Worm (Caenorhabditis elegans) whole organism, L4 larva: Measurements from ENCODE around the gene F09E5.16.
A peak's percentile ranks its signal among the peaks of the same experiment; 100 is the strongest.

ENCODE experiments used
- F37D6.2 ChIP-seq: sonication (generic microtip); optimal IDR thresholded peaks from 2 replicates; lab custom pipeline; 2016; ENCODE audit warnings: mild to moderate bottlenecking, missing genetic modification characterization, missing compliant biosample characterization
- Y105C5A.15 ChIP-seq: fragments of 200-800 bp; sonication (Bioruptor generic); IDR thresholded peaks from 2 replicates; pipeline ENCODE4 v1.3.6; 2022; ENCODE audit warnings: missing genetic modification characterization, missing compliant biosample characterization
- Y75B8A.6 ChIP-seq: fragments of 200-800 bp; sonication (Bioruptor generic); IDR thresholded peaks from 2 replicates; pipeline ENCODE4 v1.3.6; 2022; ENCODE audit warnings: missing genetic modification reagents, missing genetic modification characterization, missing compliant biosample characterization
- ZK337.2 ChIP-seq: fragments of 200-800 bp; sonication (Bioruptor generic); IDR thresholded peaks from 2 replicates; pipeline ENCODE4 v1.3.6; 2022; ENCODE audit warnings: missing genetic modification reagents, missing genetic modification characterization, missing compliant biosample characterization
- aha-1 ChIP-seq: fragments of 150-350 bp; peaks from one replicate; lab custom pipeline; 2014; ENCODE audit warnings: missing biosample characterization, missing genetic modification characterization
- ama-1 ChIP-seq: fragments of 150-350 bp; optimal IDR thresholded peaks from 2 replicates; lab custom pipeline; 2014; ENCODE audit warnings: inconsistent platforms, mixed read lengths
- arid-1 ChIP-seq: fragments of 200-800 bp; sonication (Bioruptor generic); conservative IDR thresholded peaks from 2 replicates; pipeline ENCODE4 v1.3.6; 2022; ENCODE audit warnings: missing genetic modification reagents, missing genetic modification characterization, missing compliant biosample characterization
- attf-4 ChIP-seq: sonication (generic microtip); optimal IDR thresholded peaks from 3 replicates; lab custom pipeline; 2017; ENCODE audit warnings: missing biosample characterization, missing genetic modification characterization
- ceh-20 ChIP-seq: fragments of 200-800 bp; sonication (Bioruptor generic); IDR thresholded peaks from 2 replicates; pipeline ENCODE4 v1.3.6; 2022; ENCODE audit warnings: missing genetic modification reagents, missing genetic modification characterization, missing compliant biosample characterization
- ceh-28 ChIP-seq: fragments of 150-350 bp; optimal IDR thresholded peaks from 2 replicates; lab custom pipeline; 2014; ENCODE audit warnings: missing biosample characterization, missing genetic modification reagents, missing genetic modification characterization
- ceh-44 ChIP-seq: fragments of 200-800 bp; sonication (Bioruptor generic); IDR thresholded peaks from 2 replicates; pipeline ENCODE4 v1.3.6; 2022; ENCODE audit warnings: missing genetic modification reagents, missing genetic modification characterization, missing compliant biosample characterization
- ceh-62 ChIP-seq: sonication (generic microtip); optimal IDR thresholded peaks from 2 replicates; lab custom pipeline; 2017; ENCODE audit warnings: missing biosample characterization, missing genetic modification characterization
- ces-1 ChIP-seq: fragments of 150-350 bp; sonication (generic microtip); optimal IDR thresholded peaks from 4 replicates; lab custom pipeline; 2014; ENCODE audit warnings: missing biosample characterization, missing genetic modification reagents, missing genetic modification characterization
- cey-2 ChIP-seq: sonication (generic microtip); optimal IDR thresholded peaks from 3 replicates; lab custom pipeline; 2017; ENCODE audit warnings: missing genetic modification characterization, mild to moderate bottlenecking, missing compliant biosample characterization, antibody characterized with exemption, borderline replicate concordance; ENCODE audit not compliant: insufficient read depth
- daf-12 ChIP-seq: fragments of 150-350 bp; optimal IDR thresholded peaks from 2 replicates; lab custom pipeline; 2014; ENCODE audit warnings: missing biosample characterization, missing genetic modification reagents, missing genetic modification characterization
- daf-16 ChIP-seq, 3 experiments: sonication (generic microtip); optimal IDR thresholded peaks; 2 replicates each; lab custom pipeline; 2016 to 2017; ENCODE audit warnings: missing genetic modification characterization in 3 of 3, missing genetic modification reagents in 3 of 3, mild to moderate bottlenecking in 2 of 3, missing compliant biosample characterization in 2 of 3, missing biosample characterization in 1 of 3, moderate library complexity in 1 of 3
- dmd-8 ChIP-seq: fragments of 200-800 bp; sonication (Bioruptor generic); IDR thresholded peaks from 2 replicates; pipeline ENCODE4 v1.3.6; 2022; ENCODE audit warnings: missing genetic modification characterization, missing compliant biosample characterization
- duxl-1 ChIP-seq: sonication (generic microtip); optimal IDR thresholded peaks from 2 replicates; lab custom pipeline; 2016; ENCODE audit warnings: mild to moderate bottlenecking, missing genetic modification characterization, moderate library complexity, missing compliant biosample characterization; ENCODE audit not compliant: poor library complexity
- dve-1 ChIP-seq: sonication (generic microtip); optimal IDR thresholded peaks from 2 replicates; lab custom pipeline; 2017; ENCODE audit warnings: antibody characterized with exemption, mild to moderate bottlenecking, missing genetic modification characterization, missing compliant biosample characterization; ENCODE audit not compliant: insufficient read depth
- fkh-10 ChIP-seq: fragments of 150-350 bp; optimal IDR thresholded peaks from 2 replicates; lab custom pipeline; 2014; ENCODE audit warnings: missing biosample characterization, missing genetic modification reagents, missing genetic modification characterization
- gei-8 ChIP-seq: fragments of 200-800 bp; sonication (Bioruptor generic); optimal IDR thresholded peaks from 2 replicates; lab custom pipeline; 2018; ENCODE audit warnings: mild to moderate bottlenecking, missing genetic modification characterization, missing compliant biosample characterization
- hif-1 ChIP-seq, 2 experiments: sonication (generic microtip); optimal IDR thresholded peaks; 2 replicates each; lab custom pipeline; 2016 to 2017; ENCODE audit warnings: missing compliant biosample characterization in 2 of 2, missing genetic modification characterization in 2 of 2, missing genetic modification reagents in 2 of 2, missing genotype in 2 of 2, mild to moderate bottlenecking in 1 of 2
- lin-1 ChIP-seq: fragments of 200-800 bp; sonication (Bioruptor generic); IDR thresholded peaks from 2 replicates; pipeline ENCODE4 v1.3.6; 2022; ENCODE audit warnings: missing genetic modification reagents, missing genetic modification characterization, missing compliant biosample characterization
- lin-15B ChIP-seq: fragments of 150-350 bp; sonication (generic microtip); optimal IDR thresholded peaks from 3 replicates; lab custom pipeline; 2014; ENCODE audit warnings: missing biosample characterization, missing genetic modification characterization
- lin-38 ChIP-seq: fragments of 200-800 bp; sonication (Bioruptor generic); IDR thresholded peaks from 2 replicates; pipeline ENCODE4 v1.3.6; 2022; ENCODE audit warnings: missing genetic modification reagents, missing genetic modification characterization, missing compliant biosample characterization
- lin-39 ChIP-seq: fragments of 150-350 bp; optimal IDR thresholded peaks from 2 replicates; lab custom pipeline; 2014; ENCODE audit warnings: missing biosample characterization, missing genetic modification reagents, missing genetic modification characterization
- lir-3 ChIP-seq: sonication (generic microtip); optimal IDR thresholded peaks from 2 replicates; lab custom pipeline; 2016; ENCODE audit warnings: mild to moderate bottlenecking, missing genetic modification characterization, missing compliant biosample characterization
- lsy-2 ChIP-seq, 2 experiments: fragments of 150-350 bp in 1 of 2; sonication (generic microtip) in 1 of 2; optimal IDR thresholded peaks; 2 replicates each; lab custom pipeline; 2014 to 2017; ENCODE audit warnings: missing biosample characterization in 2 of 2, missing genetic modification characterization in 2 of 2
- madf-5 ChIP-seq, 2 experiments: fragments of 200-800 bp; sonication (Bioruptor generic); IDR thresholded peaks; 2 replicates each; pipeline ENCODE4 v1.3.6; 2022; ENCODE audit warnings: missing compliant biosample characterization in 2 of 2, missing genetic modification characterization in 2 of 2
- madf-9 ChIP-seq: fragments of 200-800 bp; sonication (Bioruptor generic); conservative IDR thresholded peaks from 2 replicates; pipeline ENCODE4 v1.3.6; 2022; ENCODE audit warnings: missing genetic modification reagents, missing genetic modification characterization, missing compliant biosample characterization
- mdl-1 ChIP-seq, 2 experiments: fragments of 150-350 bp in 1 of 2; sonication (generic microtip) in 1 of 2; optimal IDR thresholded peaks; 2 replicates each; lab custom pipeline; 2014 to 2017; ENCODE audit warnings: missing biosample characterization in 2 of 2, missing genetic modification characterization in 2 of 2
- mdt-29 ChIP-seq: fragments of 200-800 bp; sonication (Bioruptor generic); IDR thresholded peaks from 2 replicates; pipeline ENCODE4 v1.3.6; 2022; ENCODE audit warnings: missing genetic modification reagents, missing genetic modification characterization, missing compliant biosample characterization
- mxl-3 ChIP-seq: fragments of 200-800 bp; sonication (Bioruptor generic); optimal IDR thresholded peaks from 2 replicates; lab custom pipeline; 2018; ENCODE audit warnings: mild to moderate bottlenecking, missing genetic modification characterization, missing compliant biosample characterization
- nhr-102 ChIP-seq: sonication (generic microtip); optimal IDR thresholded peaks from 2 replicates; lab custom pipeline; 2016; ENCODE audit warnings: mild to moderate bottlenecking, missing genetic modification characterization, moderate library complexity, missing compliant biosample characterization
- nhr-111 ChIP-seq: fragments of 200-800 bp; sonication (Bioruptor generic); optimal IDR thresholded peaks from 2 replicates; lab custom pipeline; 2018; ENCODE audit warnings: mild to moderate bottlenecking, missing genetic modification characterization, missing compliant biosample characterization
- nhr-28 ChIP-seq: fragments of 150-350 bp; optimal IDR thresholded peaks from 2 replicates; lab custom pipeline; 2014; ENCODE audit warnings: missing biosample characterization, missing genetic modification characterization
- nhr-41 ChIP-seq: fragments of 200-800 bp; sonication (Bioruptor generic); IDR thresholded peaks from 2 replicates; pipeline ENCODE4 v1.3.6; 2022; ENCODE audit warnings: missing genetic modification reagents, missing genetic modification characterization, missing compliant biosample characterization
- nhr-42 ChIP-seq: fragments of 200-800 bp; sonication (Bioruptor generic); IDR thresholded peaks from 2 replicates; pipeline ENCODE4 v1.3.6; 2022; ENCODE audit warnings: missing genetic modification characterization, missing compliant biosample characterization
- nhr-6 ChIP-seq: fragments of 150-350 bp; optimal IDR thresholded peaks from 2 replicates; lab custom pipeline; 2014; ENCODE audit warnings: missing biosample characterization, missing genetic modification characterization
- nhr-76 ChIP-seq: fragments of 150-350 bp; optimal IDR thresholded peaks from 2 replicates; lab custom pipeline; 2014; ENCODE audit warnings: missing biosample characterization, missing genetic modification characterization
- pqm-1 ChIP-seq: sonication (generic microtip); optimal IDR thresholded peaks from 2 replicates; lab custom pipeline; 2017; ENCODE audit warnings: missing biosample characterization, missing genetic modification characterization
- rbr-2 ChIP-seq: sonication (generic microtip); optimal IDR thresholded peaks from 2 replicates; lab custom pipeline; 2016; ENCODE audit warnings: missing genotype, missing genetic modification characterization, missing compliant biosample characterization
- saeg-2 ChIP-seq: fragments of 200-800 bp; sonication (Bioruptor generic); IDR thresholded peaks from 2 replicates; pipeline ENCODE4 v1.3.6; 2022; ENCODE audit warnings: missing genetic modification reagents, missing genetic modification characterization, missing compliant biosample characterization
- skn-1 ChIP-seq: fragments of 150-350 bp; optimal IDR thresholded peaks from 2 replicates; lab custom pipeline; 2014; ENCODE audit warnings: missing biosample characterization, missing genetic modification characterization
- snpc-4 ChIP-seq: fragments of 150-350 bp; optimal IDR thresholded peaks from 2 replicates; lab custom pipeline; 2014; ENCODE audit warnings: missing biosample characterization, missing genetic modification characterization
- tra-1 ChIP-seq: fragments of 200-800 bp; sonication (Bioruptor generic); IDR thresholded peaks from 2 replicates; pipeline ENCODE4 v1.3.6; 2022; ENCODE audit warnings: missing genetic modification reagents, missing genetic modification characterization, missing compliant biosample characterization
- unc-39 ChIP-seq: sonication (generic microtip); optimal IDR thresholded peaks from 2 replicates; lab custom pipeline; 2017; ENCODE audit warnings: missing biosample characterization, missing genetic modification characterization
- unc-62 ChIP-seq, 3 experiments: fragments of 150-350 bp in 1 of 3; sonication (generic microtip); optimal IDR thresholded peaks in 2 of 3; peaks in 1 of 3; 1 replicate in 1 of 3; 2 replicates in 2 of 3; lab custom pipeline; 2014 to 2017; ENCODE audit warnings: missing biosample characterization in 3 of 3, missing genetic modification characterization in 3 of 3, missing genetic modification reagents in 3 of 3, missing genotype in 1 of 3
- vab-7 ChIP-seq: fragments of 200-800 bp; sonication (Bioruptor generic); IDR thresholded peaks from 2 replicates; pipeline ENCODE4 v1.3.6; 2022; ENCODE audit warnings: missing genetic modification reagents, missing genetic modification characterization, missing compliant biosample characterization
- ztf-11 ChIP-seq: fragments of 150-350 bp; optimal IDR thresholded peaks from 2 replicates; lab custom pipeline; 2014; ENCODE audit warnings: missing biosample characterization, missing genetic modification characterization

The F09E5.16 gene

ce11 chrII:5330206-5330686, 35.3 kb downstream of the F09E5.16 start (continued):
- no peak for TF ChIP-seq nhr-111 (GFP tag; lab: Kevin White, UChicago)
- TF ChIP-seq dve-1 (tag; lab: Kevin White, UChicago), result peak; percentile 90
- no peak for TF ChIP-seq F37D6.2 (tag; lab: Kevin White, UChicago)
- TF ChIP-seq tra-1 (GFP tag; lab: Robert Waterston, UW), result peak; percentile 89
- TF ChIP-seq nhr-28 (tag; lab: Kevin White, UChicago), result peak; percentile 88
- no peak for TF ChIP-seq fkh-10 (GFP tag; lab: Kevin White, UChicago)
- TF ChIP-seq daf-16 (GFP tag; optimal IDR thresholded peaks at IDR 0.05; lab: Kevin White, UChicago), result peak in 1 of 2 experiments; percentile 39
- peak; percentile 23 for TF ChIP-seq daf-16 (tag; optimal IDR thresholded peaks at IDR 0.05; lab: Kevin White, UChicago)
- no peak for TF ChIP-seq duxl-1 (tag; lab: Kevin White, UChicago)
- TF ChIP-seq snpc-4, result no peak
- TF ChIP-seq Y105C5A.15 (GFP tag; lab: Robert Waterston, UW), result no peak
- 0 out of 2 replicates have a peak, but pooled peaks have one; percentile 60 for TF ChIP-seq madf-9
- TF ChIP-seq ceh-20 (GFP tag; lab: Robert Waterston, UW), result peak; percentile 77
- peak; percentile 91 for TF ChIP-seq nhr-102 (tag; lab: Kevin White, UChicago)
- TF ChIP-seq cey-2, result peak; percentile 61
- peak; percentile 81 for TF ChIP-seq mxl-3
- TF ChIP-seq pqm-1 (tag; lab: Kevin White, UChicago), result peak; percentile 30
- TF ChIP-seq mdl-1 (tag; optimal IDR thresholded peaks at IDR 0.05; lab: Kevin White, UChicago), result peak; percentile 74 to 92
- TF ChIP-seq ces-1 (GFP tag; lab: Kevin White, UChicago), result no peak
- TF ChIP-seq nhr-42 (GFP tag; lab: Robert Waterston, UW), result no peak
- no peak; the same call in 1 of the 2 replicates for TF ChIP-seq ZK337.2
- TF ChIP-seq ama-1 (lab: Kevin White, UChicago), result no peak
- no peak for TF ChIP-seq nhr-41
- TF ChIP-seq ztf-11 (tag; lab: Kevin White, UChicago), result no peak
- TF ChIP-seq unc-62 (GFP tag; optimal IDR thresholded peaks at IDR 0.05 in 1 of 2; lab: Kevin White, UChicago), result peak; percentile 64 to 100
- no peak for TF ChIP-seq unc-62 (tag; optimal IDR thresholded peaks at IDR 0.05; lab: Kevin White, UChicago)
- peak; percentile 67 to 86 for TF ChIP-seq lsy-2 (tag; optimal IDR thresholded peaks at IDR 0.05; lab: Kevin White, UChicago)
- TF ChIP-seq arid-1 (GFP tag; lab: Robert Waterston, UW), result 0 out of 2 replicates have a peak, but pooled peaks have one; percentile 22
- TF ChIP-seq vab-7 (GFP tag; lab: Robert Waterston, UW), result no peak
- peak; percentile 67 for TF ChIP-seq gei-8 (GFP tag; lab: Kevin White, UChicago)
- no peak for TF ChIP-seq lir-3 (tag; lab: Kevin White, UChicago)
- TF ChIP-seq hif-1 (tag; optimal IDR thresholded peaks at IDR 0.05; lab: Kevin White, UChicago), result peak; percentile 9 to 71
- TF ChIP-seq madf-5 (GFP tag; IDR thresholded peaks at IDR 0.05; lab: Robert Waterston, UW), result no peak
- no peak for TF ChIP-seq attf-4 (tag; lab: Kevin White, UChicago)
- no peak for TF ChIP-seq ceh-28 (tag; lab: Kevin White, UChicago)
- TF ChIP-seq ceh-62, result no peak
- TF ChIP-seq lin-1 (GFP tag; lab: Robert Waterston, UW), result peak; percentile 58
- TF ChIP-seq daf-12 (tag; lab: Kevin White, UChicago), result no peak
- no peak for TF ChIP-seq ceh-44 (GFP tag; lab: Robert Waterston, UW)
- TF ChIP-seq unc-39 (tag; lab: Kevin White, UChicago), result no peak
- no peak for TF ChIP-seq lin-39 (tag; lab: Kevin White, UChicago)
- TF ChIP-seq lin-15B (tag; lab: Kevin White, UChicago), result no peak
- peak; percentile 77 for TF ChIP-seq aha-1 (tag; lab: Kevin White, UChicago)
- peak; percentile 41 for TF ChIP-seq nhr-76
- TF ChIP-seq skn-1 (tag; lab: Kevin White, UChicago), result no peak
- no peak for TF ChIP-seq nhr-6 (tag; lab: Kevin White, UChicago)
- peak; percentile 59; the same call in 1 of the 2 replicates for TF ChIP-seq mdt-29 (GFP tag; lab: Robert Waterston, UW)
- TF ChIP-seq rbr-2 (tag; lab: Kevin White, UChicago), result peak; percentile 68
- no peak for TF ChIP-seq Y75B8A.6 (GFP tag; lab: Robert Waterston, UW)
- TF ChIP-seq dmd-8 (GFP tag; lab: Robert Waterston, UW), result no peak
- peak; percentile 36 for TF ChIP-seq lin-38 (GFP tag; lab: Robert Waterston, UW)
- 0 out of 2 replicates have a peak, but pooled peaks have one; percentile 42 for TF ChIP-seq saeg-2 (GFP tag; lab: Robert Waterston, UW)
